Worm (Caenorhabditis elegans) whole organism, L4/young adult: ENCODE results near the gene C49F5.5.

ENCODE experiments used
- W03F9.2 ChIP-seq: fragments of 150-350 bp; optimal IDR thresholded peaks from 2 replicates; lab custom pipeline; 2014; ENCODE audit warnings: missing biosample characterization, missing genetic modification characterization
- dao-5 ChIP-seq: sonication (generic microtip); optimal IDR thresholded peaks from 2 replicates; lab custom pipeline; 2016; ENCODE audit warnings: missing genotype, missing genetic modification characterization, moderate library complexity, missing compliant biosample characterization
- him-1 ChIP-seq: sonication (generic microtip); optimal IDR thresholded peaks from 2 replicates; lab custom pipeline; 2016; ENCODE audit warnings: missing genotype, missing genetic modification reagents, missing genetic modification characterization, missing compliant biosample characterization

C49F5.5 gene

ce11 chrX:12033937-12034336 is 48.0 kb downstream of the C49F5.5 start, which contains the start of gene tsp-20:
tsp-20 (minus strand) TSS chrX:12034037.
- no peak for TF ChIP-seq dao-5

DNA sequence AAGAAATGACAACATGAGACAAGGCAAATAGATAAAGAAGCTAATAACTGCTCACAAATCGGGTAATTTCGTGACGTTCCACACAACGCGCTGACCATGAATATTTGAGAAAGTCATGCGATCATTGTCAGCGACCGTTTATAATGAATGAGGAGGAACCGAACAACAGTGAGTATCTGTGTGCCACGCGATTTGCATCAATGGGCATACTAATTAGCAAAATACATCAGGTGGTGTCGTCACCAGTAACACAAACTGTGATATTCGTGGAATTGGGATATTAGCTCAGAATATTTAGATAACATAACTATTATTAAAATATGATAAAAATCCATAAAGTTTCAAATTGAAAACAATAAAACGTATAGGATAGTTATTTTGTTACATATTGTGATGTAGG is 48.7 kb downstream of the C49F5.5 start:
- TF ChIP-seq W03F9.2 (no peak), him-1 (tag; lab: Kevin White, UChicago) (no peak), dao-5 (no peak)

DNA sequence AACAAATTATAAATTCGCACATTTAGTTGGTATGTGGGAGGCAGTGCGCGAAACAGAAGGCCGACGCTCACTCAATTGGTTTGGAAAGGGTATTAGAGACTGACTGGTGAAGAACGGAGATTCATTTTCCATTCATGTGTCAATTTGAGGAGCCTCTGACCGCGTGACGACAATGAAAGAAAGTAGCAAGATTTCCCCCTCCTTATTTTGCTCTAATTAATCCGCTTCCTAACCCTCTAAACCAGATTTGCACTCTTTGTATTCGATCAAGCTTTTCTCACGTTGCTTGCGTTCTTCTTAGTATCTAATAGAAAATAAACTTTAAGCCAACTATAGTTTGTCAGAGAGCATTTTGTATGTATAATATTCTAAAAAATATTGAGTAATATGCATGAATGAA is 50.1 kb downstream of the C49F5.5 start:
- TF ChIP-seq him-1 (tag; lab: Kevin White, UChicago) (no peak), dao-5 (no peak), W03F9.2 (no peak)
